Worm (Caenorhabditis elegans) whole organism, mixed stage, embryonic: ENCODE data around the gene sdn-1.
A peak's percentile ranks its signal among the peaks of the same experiment; 100 is the strongest.

Experiments
- M03D4.4 ChIP-seq: sonication (generic microtip); optimal IDR thresholded peaks from 2 replicates; lab custom pipeline; 2017; ENCODE audit warnings: mild to moderate bottlenecking, missing genetic modification characterization, missing compliant biosample characterization
- bed-3 ChIP-seq: fragments of 200-800 bp; sonication (Bioruptor generic); optimal IDR thresholded peaks from 3 replicates; lab custom pipeline; 2018; ENCODE audit warnings: mild to moderate bottlenecking, missing genetic modification characterization, moderate library complexity, missing compliant biosample characterization
- blmp-1 ChIP-seq: fragments of 150-350 bp; optimal IDR thresholded peaks from 2 replicates; lab custom pipeline; 2014; ENCODE audit warnings: missing biosample characterization, missing genetic modification characterization
- ceh-43 ChIP-seq: fragments of 200-800 bp; sonication (Bioruptor generic); optimal IDR thresholded peaks from 2 replicates; lab custom pipeline; 2018; ENCODE audit warnings: mild to moderate bottlenecking, missing genetic modification characterization, moderate library complexity, missing compliant biosample characterization
- ceh-83 ChIP-seq: fragments of 200-800 bp; sonication (Bioruptor generic); optimal IDR thresholded peaks from 2 replicates; lab custom pipeline; 2018; ENCODE audit warnings: mild to moderate bottlenecking, missing genetic modification characterization, missing compliant biosample characterization
- ces-1 ChIP-seq: fragments of 150-350 bp; optimal IDR thresholded peaks from 2 replicates; lab custom pipeline; 2014; ENCODE audit warnings: missing biosample characterization, missing genetic modification reagents, missing genetic modification characterization
- cnd-1 ChIP-seq: fragments of 200-800 bp; sonication (Bioruptor generic); optimal IDR thresholded peaks from 2 replicates; lab custom pipeline; 2018; ENCODE audit warnings: mild to moderate bottlenecking, missing genetic modification characterization, missing compliant biosample characterization
- elt-1 ChIP-seq: sonication (generic microtip); optimal IDR thresholded peaks from 2 replicates; lab custom pipeline; 2017; ENCODE audit warnings: missing genetic modification characterization, mild to moderate bottlenecking, missing compliant biosample characterization, antibody characterized with exemption, moderate library complexity, borderline replicate concordance; ENCODE audit not compliant: insufficient read depth
- elt-3 ChIP-seq: fragments of 150-350 bp; optimal IDR thresholded peaks from 2 replicates; lab custom pipeline; 2014; ENCODE audit warnings: missing biosample characterization, missing genetic modification characterization
- flh-1 ChIP-seq: fragments of 200-800 bp; sonication (Bioruptor generic); optimal IDR thresholded peaks from 2 replicates; lab custom pipeline; 2018; ENCODE audit warnings: mild to moderate bottlenecking, missing genetic modification characterization, moderate library complexity, missing compliant biosample characterization
- ham-2 ChIP-seq: fragments of 200-800 bp; sonication (Bioruptor generic); optimal IDR thresholded peaks from 2 replicates; lab custom pipeline; 2018; ENCODE audit warnings: mild to moderate bottlenecking, missing genetic modification characterization, missing compliant biosample characterization
- lin-32 ChIP-seq: fragments of 200-800 bp; sonication (Bioruptor generic); optimal IDR thresholded peaks from 2 replicates; lab custom pipeline; 2018; ENCODE audit warnings: mild to moderate bottlenecking, missing genetic modification characterization, missing compliant biosample characterization
- lsy-2 ChIP-seq: fragments of 150-350 bp; optimal IDR thresholded peaks from 2 replicates; lab custom pipeline; 2014; ENCODE audit warnings: missing biosample characterization, missing genetic modification characterization
- mab-5 ChIP-seq: fragments of 150-350 bp; optimal IDR thresholded peaks from 2 replicates; lab custom pipeline; 2014; ENCODE audit warnings: missing biosample characterization, missing genetic modification characterization
- mep-1 ChIP-seq: fragments of 150-350 bp; optimal IDR thresholded peaks from 2 replicates; lab custom pipeline; 2017; ENCODE audit warnings: missing biosample characterization, missing genetic modification reagents, missing genetic modification characterization, inconsistent platforms
- nhr-12 ChIP-seq: fragments of 150-350 bp; optimal IDR thresholded peaks from 2 replicates; lab custom pipeline; 2014; ENCODE audit warnings: missing biosample characterization, missing genetic modification characterization
- nhr-2 ChIP-seq: fragments of 150-350 bp; optimal IDR thresholded peaks from 2 replicates; lab custom pipeline; 2014; ENCODE audit warnings: missing biosample characterization, missing genetic modification characterization
- sem-2 ChIP-seq: fragments of 200-800 bp; sonication (Bioruptor generic); optimal IDR thresholded peaks from 2 replicates; lab custom pipeline; 2018; ENCODE audit warnings: mild to moderate bottlenecking, missing genetic modification characterization, missing compliant biosample characterization
- sptf-1 ChIP-seq: sonication (generic microtip); optimal IDR thresholded peaks from 2 replicates; lab custom pipeline; 2017; ENCODE audit warnings: mild to moderate bottlenecking, missing genetic modification characterization, moderate library complexity, missing compliant biosample characterization
- unc-39 ChIP-seq: fragments of 150-350 bp; optimal IDR thresholded peaks from 2 replicates; lab custom pipeline; 2014; ENCODE audit warnings: missing biosample characterization, missing genetic modification characterization
- zip-8 ChIP-seq: fragments of 150-350 bp; optimal IDR thresholded peaks from 2 replicates; lab custom pipeline; 2014; ENCODE audit warnings: missing biosample characterization, missing genetic modification characterization
- ztf-11 ChIP-seq: fragments of 150-350 bp; optimal IDR thresholded peaks from 2 replicates; lab custom pipeline; 2014; ENCODE audit warnings: missing biosample characterization, missing genetic modification characterization

Gene sdn-1

DNA sequence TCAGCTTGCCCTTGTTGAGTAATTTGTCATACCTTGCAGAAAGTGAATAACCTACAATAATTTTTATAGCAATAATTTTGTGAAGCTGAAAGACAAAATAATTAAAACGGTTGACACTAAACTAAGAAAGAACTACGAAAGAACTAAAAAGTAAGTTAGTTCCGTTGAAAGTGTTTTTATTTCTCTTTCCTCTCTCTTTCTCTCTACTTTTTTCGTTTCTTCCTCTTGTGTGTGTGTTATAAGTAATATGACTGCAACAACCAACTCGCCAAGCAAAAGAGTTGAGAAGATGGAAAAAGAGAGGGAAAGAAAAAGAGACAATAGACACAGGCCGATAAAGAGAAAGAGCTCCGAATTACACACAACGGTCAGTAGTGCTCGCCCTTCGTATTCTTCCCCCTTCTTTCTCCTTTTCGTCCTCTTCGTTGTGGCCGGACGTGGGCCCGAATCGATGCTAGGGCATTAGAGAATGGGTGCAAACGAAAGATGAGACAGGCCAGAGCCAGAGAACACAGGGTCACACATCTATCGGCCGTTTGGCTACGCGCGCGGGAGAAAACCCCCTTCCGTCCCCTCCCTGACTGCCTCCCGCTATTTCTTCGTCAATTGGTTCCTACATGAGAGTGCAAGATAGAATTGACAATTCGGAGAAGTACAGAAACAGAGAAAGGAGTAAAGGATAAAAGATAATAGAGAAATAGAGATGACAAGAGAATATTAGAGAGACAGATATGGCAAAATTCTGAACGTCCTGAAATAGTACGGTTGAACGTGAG, 37.8 kb downstream of the sdn-1 start, which contains the start of gene syd-2 (continued):
- no peak for TF ChIP-seq ceh-83 (GFP tag; lab: Kevin White, UChicago)
- no peak for TF ChIP-seq lin-32 (GFP tag; lab: Kevin White, UChicago)

DNA sequence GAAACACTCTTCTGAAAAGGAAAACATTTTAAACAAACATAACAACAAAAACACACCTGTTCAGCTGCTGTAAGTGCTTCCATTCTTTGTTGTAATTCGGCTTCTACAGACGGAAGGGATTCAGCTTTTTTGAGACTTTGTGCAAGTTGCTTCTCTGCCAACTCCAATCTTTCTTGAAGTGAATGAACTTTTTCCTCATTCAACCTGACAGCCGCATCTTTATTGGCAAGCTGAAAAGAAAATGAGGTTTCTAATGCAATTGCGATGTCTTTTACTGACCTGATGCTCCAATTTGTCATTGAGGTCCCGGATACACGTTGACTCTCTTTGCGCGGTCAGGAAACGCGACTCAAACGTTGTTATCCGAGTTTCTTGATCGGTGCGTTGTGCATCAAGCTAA, 40.1 kb downstream of the sdn-1 start:
- peak; percentile 6 for TF ChIP-seq ces-1 (GFP tag; lab: Kevin White, UChicago)
- TF ChIP-seq ham-2 (GFP tag; lab: Kevin White, UChicago): no peak
- no peak for TF ChIP-seq flh-1 (GFP tag; lab: Kevin White, UChicago)
- no peak for TF ChIP-seq blmp-1 (tag; lab: Kevin White, UChicago)
- TF ChIP-seq sem-2 (GFP tag; lab: Kevin White, UChicago): no peak

DNA sequence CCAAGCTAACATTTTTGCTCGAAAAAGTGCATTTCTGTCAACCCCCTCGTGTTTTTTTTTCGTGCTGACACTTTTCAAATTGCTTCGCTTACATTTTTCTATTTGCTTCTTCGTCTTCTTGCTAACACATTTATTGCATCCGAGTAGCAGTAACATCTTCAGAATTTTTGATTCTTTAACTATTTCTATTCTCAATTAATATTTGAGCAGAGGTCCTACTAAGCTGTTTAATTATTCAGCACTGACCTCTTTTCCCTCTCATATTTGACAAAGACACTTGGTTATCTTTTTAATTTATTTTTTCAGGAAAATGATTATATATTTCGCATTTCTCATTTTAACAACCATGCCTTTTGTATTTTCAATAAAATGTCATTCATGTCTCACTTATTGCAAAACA, 47.4 kb downstream of the sdn-1 start, which contains the start of gene F59F5.5:
TSS of gene F59F5.5 (plus strand) at position 301 of the 400 bp plus-strand sequence.
- TF ChIP-seq M03D4.4 (tag; lab: Kevin White, UChicago) (no peak), cnd-1 (tag; lab: Kevin White, UChicago) (no peak), flh-1 (GFP tag; lab: Kevin White, UChicago) (no peak), sptf-1 (tag; lab: Kevin White, UChicago) (no peak), nhr-2 (tag; lab: Kevin White, UChicago) (no peak), ceh-43 (no peak), lin-32 (GFP tag; lab: Kevin White, UChicago) (no peak), zip-8 (tag; lab: Kevin White, UChicago) (no peak), elt-1 (no peak), unc-39 (tag; lab: Kevin White, UChicago) (no peak), lsy-2 (no peak), nhr-12 (tag; lab: Kevin White, UChicago) (no peak), ztf-11 (tag; lab: Kevin White, UChicago) (no peak), sem-2 (GFP tag; lab: Kevin White, UChicago) (no peak), ham-2 (GFP tag; lab: Kevin White, UChicago) (no peak)

DNA sequence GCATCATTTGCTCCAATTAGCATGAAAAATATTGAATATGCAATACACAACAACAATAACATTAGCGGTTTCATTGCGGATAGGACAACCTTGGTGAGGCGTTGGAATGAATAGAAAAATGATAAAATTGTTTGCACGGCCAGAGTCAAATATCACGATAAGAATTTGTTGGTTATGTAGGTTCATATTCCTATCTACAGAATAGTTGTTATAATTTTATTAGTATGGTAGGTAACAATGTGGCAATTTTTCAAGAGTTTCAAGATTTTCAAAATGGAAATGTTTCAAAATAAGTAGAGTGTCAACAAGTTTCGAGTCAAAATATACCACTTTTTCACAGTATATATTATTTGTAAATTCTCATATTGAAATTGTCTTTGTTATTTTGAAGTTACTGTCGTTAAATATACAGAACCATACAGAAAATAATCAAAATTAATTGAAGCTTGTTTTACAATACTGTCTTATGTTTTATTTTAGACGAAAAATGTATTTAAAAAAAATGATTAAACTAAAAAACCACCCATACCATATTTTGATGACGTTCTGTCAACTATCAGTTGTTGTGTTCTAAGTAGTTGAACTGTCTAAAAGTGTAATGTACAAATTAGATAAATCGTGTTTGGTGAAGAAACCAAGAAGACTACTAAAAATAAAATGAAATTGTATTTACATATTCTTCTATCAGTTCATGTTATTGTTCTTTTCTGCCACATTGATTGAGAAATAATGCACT, 50.7 kb downstream of the sdn-1 start, which contains the start of the genes F59F5.3 and F59F5.4:
TSS of gene F59F5.3 (minus strand) at position 101 of the 736 bp plus-strand sequence.
TSS of gene F59F5.4 (plus strand) at position 686 of the 736 bp plus-strand sequence.
- TF ChIP-seq mab-5 (tag; lab: Kevin White, UChicago) (no peak), ces-1 (GFP tag; lab: Kevin White, UChicago) (no peak)

DNA sequence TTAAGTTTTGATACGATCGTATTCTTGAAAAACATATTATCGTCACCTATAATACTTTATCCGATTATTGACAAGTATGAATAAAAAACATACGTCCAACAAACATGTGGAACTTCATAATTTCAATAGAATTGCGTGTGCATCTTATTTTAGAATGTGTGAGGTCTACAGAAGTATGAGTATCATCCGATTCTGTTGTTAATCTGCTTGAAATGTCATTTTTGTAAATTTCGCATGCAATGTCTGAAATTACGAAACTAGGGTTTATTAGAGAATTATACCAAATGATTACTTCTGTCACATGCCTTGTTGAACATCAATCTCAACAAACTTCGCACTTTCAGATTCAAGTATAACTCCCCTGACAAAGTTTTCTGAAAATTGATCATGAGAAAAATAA, 51.3 kb downstream of the sdn-1 start:
- no peak for TF ChIP-seq mab-5 (tag; lab: Kevin White, UChicago)
- TF ChIP-seq mep-1 (tag; lab: Kevin White, UChicago): no peak
- no peak for TF ChIP-seq elt-1
- TF ChIP-seq elt-3 (tag; lab: Kevin White, UChicago): no peak
- no peak for TF ChIP-seq cnd-1 (tag; lab: Kevin White, UChicago)
- no peak for TF ChIP-seq bed-3
